Worm (Caenorhabditis elegans) whole organism, late embryonic: ENCODE data around the gene arrd-8.

Source experiments
- F13H6.1 ChIP-seq: sonication (generic microtip); optimal IDR thresholded peaks from 2 replicates; lab custom pipeline; 2016; ENCODE audit warnings: missing genetic modification characterization, missing compliant biosample characterization
- K02D7.2 ChIP-seq: sonication (generic microtip); optimal IDR thresholded peaks from 2 replicates; lab custom pipeline; 2017; ENCODE audit warnings: mild to moderate bottlenecking, missing genetic modification characterization, missing compliant biosample characterization
- K09A11.1 ChIP-seq: sonication (generic microtip); optimal IDR thresholded peaks from 2 replicates; lab custom pipeline; 2017; ENCODE audit warnings: antibody characterized with exemption, mild to moderate bottlenecking, missing genetic modification characterization, missing compliant biosample characterization; ENCODE audit not compliant: insufficient read depth
- T23F11.4 ChIP-seq: fragments of 200-800 bp; sonication (Bioruptor generic); optimal IDR thresholded peaks from 2 replicates; lab custom pipeline; 2018; ENCODE audit warnings: mild to moderate bottlenecking, missing genetic modification characterization, missing compliant biosample characterization
- ahr-1 ChIP-seq: sonication (generic microtip); optimal IDR thresholded peaks from 2 replicates; lab custom pipeline; 2016; ENCODE audit warnings: missing genetic modification characterization, missing compliant biosample characterization
- ama-1 ChIP-seq: fragments of 150-350 bp; optimal IDR thresholded peaks from 2 replicates; lab custom pipeline; 2014
- ceh-18 ChIP-seq: sonication (generic microtip); optimal IDR thresholded peaks from 2 replicates; lab custom pipeline; 2016; ENCODE audit warnings: missing genetic modification characterization, missing compliant biosample characterization
- ceh-2 ChIP-seq: sonication (generic microtip); optimal IDR thresholded peaks from 2 replicates; lab custom pipeline; 2016; ENCODE audit warnings: missing genotype, missing genetic modification characterization, missing compliant biosample characterization
- ceh-22 ChIP-seq: sonication (generic microtip); optimal IDR thresholded peaks from 2 replicates; lab custom pipeline; 2017; ENCODE audit warnings: missing biosample characterization, missing genetic modification characterization
- ceh-31 ChIP-seq: sonication (generic microtip); optimal IDR thresholded peaks from 2 replicates; lab custom pipeline; 2016; ENCODE audit warnings: missing genetic modification characterization, missing compliant biosample characterization
- ceh-48 ChIP-seq: sonication (generic microtip); optimal IDR thresholded peaks from 2 replicates; lab custom pipeline; 2016; ENCODE audit warnings: missing genetic modification characterization, inconsistent platforms, missing compliant biosample characterization
- ceh-6 ChIP-seq: fragments of 200-800 bp; sonication (Bioruptor generic); optimal IDR thresholded peaks from 2 replicates; lab custom pipeline; 2018; ENCODE audit warnings: mild to moderate bottlenecking, missing genetic modification characterization, missing compliant biosample characterization
- ceh-9 ChIP-seq: sonication (generic microtip); optimal IDR thresholded peaks from 2 replicates; lab custom pipeline; 2016; ENCODE audit warnings: mild to moderate bottlenecking, missing genetic modification characterization, inconsistent platforms, missing compliant biosample characterization
- che-1 ChIP-seq: sonication (generic microtip); optimal IDR thresholded peaks from 2 replicates; lab custom pipeline; 2016; ENCODE audit warnings: mild to moderate bottlenecking, missing genetic modification characterization, missing compliant biosample characterization
- dmd-4 ChIP-seq: sonication (generic microtip); optimal IDR thresholded peaks from 2 replicates; lab custom pipeline; 2016; ENCODE audit warnings: borderline replicate concordance, missing genetic modification characterization, missing compliant biosample characterization
- dve-1 ChIP-seq: sonication (generic microtip); optimal IDR thresholded peaks from 2 replicates; lab custom pipeline; 2017; ENCODE audit warnings: antibody characterized with exemption, mild to moderate bottlenecking, missing genetic modification characterization, missing compliant biosample characterization
- elt-2 ChIP-seq: sonication (generic microtip); optimal IDR thresholded peaks from 2 replicates; lab custom pipeline; 2016; ENCODE audit warnings: missing genetic modification reagents, missing genetic modification characterization, missing compliant biosample characterization
- elt-4 ChIP-seq: sonication (generic microtip); optimal IDR thresholded peaks from 2 replicates; lab custom pipeline; 2016; ENCODE audit warnings: missing genetic modification characterization, missing compliant biosample characterization
- fax-1 ChIP-seq: sonication (generic microtip); optimal IDR thresholded peaks from 2 replicates; lab custom pipeline; 2016; ENCODE audit warnings: missing genotype, missing genetic modification characterization, missing compliant biosample characterization
- fkh-6 ChIP-seq: sonication (generic microtip); optimal IDR thresholded peaks from 2 replicates; lab custom pipeline; 2016; ENCODE audit warnings: missing genetic modification characterization, missing compliant biosample characterization
- hlh-13 ChIP-seq: fragments of 200-800 bp; sonication (Bioruptor generic); optimal IDR thresholded peaks from 2 replicates; lab custom pipeline; 2018; ENCODE audit warnings: mild to moderate bottlenecking, missing genetic modification characterization, missing compliant biosample characterization
- hlh-30 ChIP-seq: sonication (generic microtip); optimal IDR thresholded peaks from 2 replicates; lab custom pipeline; 2017; ENCODE audit warnings: antibody characterized with exemption, missing genetic modification characterization, missing compliant biosample characterization; ENCODE audit not compliant: insufficient read depth
- hlh-6 ChIP-seq: sonication (generic microtip); optimal IDR thresholded peaks from 2 replicates; lab custom pipeline; 2016; ENCODE audit warnings: missing genotype, missing genetic modification characterization, missing compliant biosample characterization
- lim-6 ChIP-seq: sonication (generic microtip); optimal IDR thresholded peaks from 2 replicates; lab custom pipeline; 2016; ENCODE audit warnings: missing genetic modification characterization, missing compliant biosample characterization
- lin-11 ChIP-seq: fragments of 200-800 bp; sonication (Bioruptor generic); optimal IDR thresholded peaks from 2 replicates; lab custom pipeline; 2018; ENCODE audit warnings: mild to moderate bottlenecking, missing genetic modification characterization, missing compliant biosample characterization
- nfya-1 ChIP-seq: sonication (generic microtip); optimal IDR thresholded peaks from 2 replicates; lab custom pipeline; 2017; ENCODE audit warnings: missing genetic modification characterization, mild to moderate bottlenecking, missing compliant biosample characterization, antibody characterized with exemption, moderate library complexity
- pag-3 ChIP-seq: sonication (generic microtip); optimal IDR thresholded peaks from 2 replicates; lab custom pipeline; 2016; ENCODE audit warnings: missing compliant biosample characterization, missing genetic modification characterization, borderline replicate concordance
- pha-2 ChIP-seq: sonication (generic microtip); optimal IDR thresholded peaks from 2 replicates; lab custom pipeline; 2017; ENCODE audit warnings: mild to moderate bottlenecking, missing genetic modification characterization, missing compliant biosample characterization
- pha-4 ChIP-seq: fragments of 150-350 bp; optimal IDR thresholded peaks from 2 replicates; lab custom pipeline; 2018; ENCODE audit warnings: missing biosample characterization, missing genetic modification reagents, missing genetic modification characterization
- pros-1 ChIP-seq: fragments of 150-350 bp; optimal IDR thresholded peaks from 2 replicates; lab custom pipeline; 2014; ENCODE audit warnings: missing biosample characterization, missing genetic modification reagents, missing genetic modification characterization
- tbx-2 ChIP-seq: sonication (generic microtip); optimal IDR thresholded peaks from 2 replicates; lab custom pipeline; 2016; ENCODE audit warnings: missing genetic modification characterization, missing compliant biosample characterization
- tbx-7 ChIP-seq: sonication (generic microtip); optimal IDR thresholded peaks from 2 replicates; lab custom pipeline; 2016; ENCODE audit warnings: missing genotype, missing genetic modification characterization, missing compliant biosample characterization
- ttx-3 ChIP-seq: sonication (generic microtip); optimal IDR thresholded peaks from 2 replicates; lab custom pipeline; 2016; ENCODE audit warnings: missing genetic modification reagents, missing genetic modification characterization, missing compliant biosample characterization
- unc-3 ChIP-seq, 2 experiments: fragments of 200-800 bp in 1 of 2; sonication (Bioruptor generic) in 1 of 2; sonication (generic microtip) in 1 of 2; conservative IDR thresholded peaks in 1 of 2; optimal IDR thresholded peaks in 1 of 2; 2 replicates each; pipeline versions ENCODE4 v1.3.6 to Lab custom; 2016 to 2022; ENCODE audit warnings: missing compliant biosample characterization in 2 of 2, missing genetic modification characterization in 2 of 2, missing genetic modification reagents in 1 of 2
- unc-55 ChIP-seq: sonication (generic microtip); optimal IDR thresholded peaks from 2 replicates; lab custom pipeline; 2017; ENCODE audit warnings: missing biosample characterization, missing genetic modification reagents, missing genetic modification characterization
- unc-86 ChIP-seq: sonication (generic microtip); optimal IDR thresholded peaks from 2 replicates; lab custom pipeline; 2016; ENCODE audit warnings: missing genetic modification characterization, missing compliant biosample characterization
- ztf-16 ChIP-seq: sonication (generic microtip); optimal IDR thresholded peaks from 2 replicates; lab custom pipeline; 2017; ENCODE audit warnings: missing genetic modification characterization, missing compliant biosample characterization

The arrd-8 gene

ce11 chrII:12054558-12054957 lies 10.3 kb upstream of the arrd-8 start:
- no peak for TF ChIP-seq hlh-6
- no peak for TF ChIP-seq unc-3 (GFP tag; conservative IDR thresholded peaks at IDR 0.05; lab: Robert Waterston, UW)
- no peak for TF ChIP-seq unc-3 (tag; optimal IDR thresholded peaks at IDR 0.05; lab: Kevin White, UChicago)
- TF ChIP-seq T23F11.4 (GFP tag; lab: Kevin White, UChicago) = no peak
- TF ChIP-seq pag-3 = no peak
- TF ChIP-seq pha-4 (tag; lab: Kevin White, UChicago) = no peak
- no peak for TF ChIP-seq ama-1 (lab: Kevin White, UChicago)
- TF ChIP-seq K02D7.2 (tag; lab: Kevin White, UChicago) = no peak
- TF ChIP-seq lim-6 (tag; lab: Kevin White, UChicago) = no peak
- no peak for TF ChIP-seq unc-55 (GFP tag; lab: Kevin White, UChicago)
- TF ChIP-seq tbx-2 (tag; lab: Kevin White, UChicago) = no peak
- no peak for TF ChIP-seq ttx-3 (tag; lab: Kevin White, UChicago)
- TF ChIP-seq dmd-4 = no peak

ce11 chrII:12055408-12056140 lies 9.3 kb upstream of the arrd-8 start:
- TF ChIP-seq ceh-6 (no peak), ceh-2 (tag; lab: Kevin White, UChicago) (no peak), ceh-48 (tag; lab: Kevin White, UChicago) (no peak), tbx-7 (tag; lab: Kevin White, UChicago) (no peak), ahr-1 (tag; lab: Kevin White, UChicago) (no peak), F13H6.1 (tag; lab: Kevin White, UChicago) (no peak), lin-11 (tag; lab: Kevin White, UChicago) (no peak), fax-1 (tag; lab: Kevin White, UChicago) (no peak), hlh-6 (no peak), elt-4 (no peak), hlh-30 (tag; lab: Kevin White, UChicago) (no peak), K09A11.1 (tag; lab: Kevin White, UChicago) (no peak), fkh-6 (no peak), unc-86 (tag; lab: Kevin White, UChicago) (no peak)

ce11 chrII:12058298-12058697 lies 6.6 kb upstream of the arrd-8 start:
- TF ChIP-seq dmd-4 = no peak
- no peak for TF ChIP-seq nfya-1 (tag; lab: Kevin White, UChicago)
- no peak for TF ChIP-seq hlh-30 (tag; lab: Kevin White, UChicago)
- no peak for TF ChIP-seq elt-2 (tag; lab: Kevin White, UChicago)
- TF ChIP-seq ztf-16 (tag; lab: Kevin White, UChicago) = no peak
- TF ChIP-seq pros-1 (tag; lab: Kevin White, UChicago) = no peak
- TF ChIP-seq tbx-7 (tag; lab: Kevin White, UChicago) = no peak
- TF ChIP-seq che-1 (tag; lab: Kevin White, UChicago) = no peak
- TF ChIP-seq ceh-31 (tag; lab: Kevin White, UChicago) = no peak
- TF ChIP-seq pag-3 = no peak
- no peak for TF ChIP-seq ceh-9
- no peak for TF ChIP-seq ceh-22 (tag; lab: Kevin White, UChicago)
- no peak for TF ChIP-seq pha-2
- TF ChIP-seq dve-1 (tag; lab: Kevin White, UChicago) = no peak
- no peak for TF ChIP-seq hlh-13 (GFP tag; lab: Kevin White, UChicago)
- TF ChIP-seq ceh-18 = no peak
- no peak for TF ChIP-seq F13H6.1 (tag; lab: Kevin White, UChicago)
